Worm (Caenorhabditis elegans) whole organism, L1 larva: ENCODE results near the gene T25B9.8.
A peak's percentile ranks its signal among the peaks of the same experiment; 100 is the strongest.

Source experiments
- C34B4.2 ChIP-seq: sonication (generic microtip); optimal IDR thresholded peaks from 2 replicates; lab custom pipeline; 2017; ENCODE audit warnings: mild to moderate bottlenecking, missing genetic modification characterization, missing compliant biosample characterization
- Y116A8C.19 ChIP-seq: sonication (generic microtip); optimal IDR thresholded peaks from 2 replicates; lab custom pipeline; 2016; ENCODE audit warnings: missing compliant biosample characterization, missing genetic modification characterization, borderline replicate concordance
- aha-1 ChIP-seq: fragments of 150-350 bp; optimal IDR thresholded peaks from 2 replicates; lab custom pipeline; 2014; ENCODE audit warnings: missing biosample characterization, missing genetic modification characterization
- blmp-1 ChIP-seq: fragments of 150-350 bp; optimal IDR thresholded peaks from 2 replicates; lab custom pipeline; 2014; ENCODE audit warnings: missing biosample characterization, missing genetic modification characterization
- dpl-1 ChIP-seq, 3 experiments: fragments of 150-350 bp in 2 of 3; sonication (generic microtip) in 1 of 3; optimal IDR thresholded peaks; 2 replicates each; lab custom pipeline; 2014 to 2017; ENCODE audit warnings: missing biosample characterization in 3 of 3, missing genetic modification characterization in 3 of 3, missing genetic modification reagents in 3 of 3
- efl-1 ChIP-seq, 4 experiments: fragments of 150-350 bp; optimal IDR thresholded peaks in 3 of 4; peaks in 1 of 4; 1 replicate in 1 of 4; 2 replicates in 3 of 4; lab custom pipeline; 2014; ENCODE audit warnings: missing biosample characterization in 2 of 4, missing genetic modification characterization in 2 of 4, missing genetic modification reagents in 2 of 4
- efl-3 ChIP-seq: fragments of 200-800 bp; sonication (Bioruptor generic); optimal IDR thresholded peaks from 2 replicates; lab custom pipeline; 2018; ENCODE audit warnings: mild to moderate bottlenecking, missing genetic modification characterization, missing compliant biosample characterization
- egl-13 ChIP-seq: sonication (generic microtip); optimal IDR thresholded peaks from 2 replicates; lab custom pipeline; 2016; ENCODE audit warnings: missing genotype, missing genetic modification reagents, missing genetic modification characterization, missing compliant biosample characterization
- egl-27 ChIP-seq, 2 experiments: fragments of 150-350 bp in 1 of 2; sonication (generic microtip); optimal IDR thresholded peaks; 3 replicates each; lab custom pipeline; 2017 to 2018; ENCODE audit warnings: missing biosample characterization in 2 of 2, missing genetic modification characterization in 2 of 2, missing genetic modification reagents in 2 of 2
- elt-3 ChIP-seq, 6 experiments: fragments of 150-350 bp in 1 of 6; sonication (generic microtip); optimal IDR thresholded peaks; 2 replicates each; lab custom pipeline; 2017 to 2018; ENCODE audit warnings: missing biosample characterization in 6 of 6, missing genetic modification characterization in 6 of 6, inconsistent platforms in 1 of 6
- fkh-8 ChIP-seq: sonication (generic microtip); optimal IDR thresholded peaks from 2 replicates; lab custom pipeline; 2016; ENCODE audit warnings: mild to moderate bottlenecking, missing genetic modification characterization, missing compliant biosample characterization
- fos-1 ChIP-seq: fragments of 150-350 bp; optimal IDR thresholded peaks from 2 replicates; lab custom pipeline; 2014; ENCODE audit warnings: missing biosample characterization, missing genetic modification characterization
- hlh-17 ChIP-seq: fragments of 200-800 bp; sonication (Bioruptor generic); optimal IDR thresholded peaks from 2 replicates; lab custom pipeline; 2018; ENCODE audit warnings: missing genetic modification characterization, mild to moderate bottlenecking, missing compliant biosample characterization, moderate library complexity, borderline replicate concordance
- irx-1 ChIP-seq: sonication (generic microtip); optimal IDR thresholded peaks from 2 replicates; lab custom pipeline; 2016; ENCODE audit warnings: missing genetic modification characterization, missing compliant biosample characterization
- isw-1 ChIP-seq: fragments of 200-800 bp; sonication (Bioruptor generic); IDR thresholded peaks from 2 replicates; pipeline ENCODE4 v1.3.6; 2022; ENCODE audit warnings: missing genetic modification characterization, missing compliant biosample characterization
- jun-1 ChIP-seq: fragments of 150-350 bp; optimal IDR thresholded peaks from 2 replicates; lab custom pipeline; 2014; ENCODE audit warnings: missing biosample characterization, missing genetic modification reagents, missing genetic modification characterization
- lin-15B ChIP-seq: fragments of 150-350 bp; sonication (generic microtip); optimal IDR thresholded peaks from 3 replicates; lab custom pipeline; 2014; ENCODE audit warnings: missing biosample characterization, missing genetic modification characterization
- lin-35 ChIP-seq, 2 experiments: fragments of 150-350 bp; optimal IDR thresholded peaks; 2 replicates each; lab custom pipeline; 2014; ENCODE audit warnings: missing biosample characterization in 2 of 2, missing genetic modification characterization in 2 of 2, missing genetic modification reagents in 2 of 2
- lir-3 ChIP-seq: sonication (generic microtip); optimal IDR thresholded peaks from 2 replicates; lab custom pipeline; 2016; ENCODE audit warnings: mild to moderate bottlenecking, missing genetic modification characterization, moderate library complexity, missing compliant biosample characterization; ENCODE audit not compliant: poor library complexity
- mef-2 ChIP-seq: fragments of 150-350 bp; optimal IDR thresholded peaks from 2 replicates; lab custom pipeline; 2014; ENCODE audit warnings: missing biosample characterization, missing genetic modification characterization
- mep-1 ChIP-seq: fragments of 150-350 bp; optimal IDR thresholded peaks from 2 replicates; lab custom pipeline; 2014; ENCODE audit warnings: missing biosample characterization, missing genetic modification characterization
- nhr-11 ChIP-seq: fragments of 150-350 bp; optimal IDR thresholded peaks from 2 replicates; lab custom pipeline; 2014; ENCODE audit warnings: missing biosample characterization, missing genetic modification characterization
- nhr-12 ChIP-seq: sonication (generic microtip); optimal IDR thresholded peaks from 2 replicates; lab custom pipeline; 2017; ENCODE audit warnings: missing biosample characterization, missing genetic modification characterization
- nhr-237 ChIP-seq: fragments of 150-350 bp; optimal IDR thresholded peaks from 2 replicates; lab custom pipeline; 2014; ENCODE audit warnings: missing biosample characterization, missing genetic modification characterization
- nhr-28 ChIP-seq: fragments of 150-350 bp; optimal IDR thresholded peaks from 2 replicates; lab custom pipeline; 2014; ENCODE audit warnings: missing biosample characterization, missing genetic modification characterization
- nhr-47 ChIP-seq: sonication (generic microtip); optimal IDR thresholded peaks from 2 replicates; lab custom pipeline; 2016; ENCODE audit warnings: mild to moderate bottlenecking, missing genetic modification characterization, moderate library complexity, missing compliant biosample characterization
- nhr-71 ChIP-seq: sonication (generic microtip); optimal IDR thresholded peaks from 2 replicates; lab custom pipeline; 2016; ENCODE audit warnings: mild to moderate bottlenecking, missing genetic modification characterization, moderate library complexity, missing compliant biosample characterization
- nhr-85 ChIP-seq: sonication (generic microtip); peaks from one replicate; lab custom pipeline; 2016; ENCODE audit warnings: missing genetic modification characterization, inconsistent platforms, missing compliant biosample characterization
- nhr-90 ChIP-seq: sonication (generic microtip); optimal IDR thresholded peaks from 2 replicates; lab custom pipeline; 2016; ENCODE audit warnings: mild to moderate bottlenecking, missing genetic modification characterization, missing compliant biosample characterization; ENCODE audit not compliant: poor library complexity
- pqm-1 ChIP-seq: sonication (generic microtip); optimal IDR thresholded peaks from 3 replicates; lab custom pipeline; 2017; ENCODE audit warnings: missing biosample characterization, missing genetic modification characterization
- skn-1 ChIP-seq: fragments of 150-350 bp; optimal IDR thresholded peaks from 2 replicates; lab custom pipeline; 2014; ENCODE audit warnings: missing biosample characterization, missing genetic modification characterization
- snpc-4 ChIP-seq: fragments of 150-350 bp; optimal IDR thresholded peaks from 2 replicates; lab custom pipeline; 2014; ENCODE audit warnings: missing biosample characterization, missing genetic modification characterization
- sox-4 ChIP-seq: sonication (generic microtip); optimal IDR thresholded peaks from 2 replicates; lab custom pipeline; 2016; ENCODE audit warnings: missing genetic modification characterization, missing compliant biosample characterization
- tlp-1 ChIP-seq: fragments of 150-350 bp; optimal IDR thresholded peaks from 2 replicates; lab custom pipeline; 2014; ENCODE audit warnings: missing biosample characterization, missing genetic modification characterization
- xbp-1 ChIP-seq: sonication (generic microtip); optimal IDR thresholded peaks from 2 replicates; lab custom pipeline; 2016; ENCODE audit warnings: missing genetic modification characterization, missing compliant biosample characterization
- zag-1 ChIP-seq: fragments of 150-350 bp; optimal IDR thresholded peaks from 2 replicates; lab custom pipeline; 2014; ENCODE audit warnings: missing biosample characterization, missing genetic modification characterization
- ztf-11 ChIP-seq, 2 experiments: sonication (generic microtip); optimal IDR thresholded peaks; 2 replicates each; lab custom pipeline; 2016 to 2017; ENCODE audit warnings: missing genetic modification characterization in 2 of 2, missing biosample characterization in 1 of 2, missing compliant biosample characterization in 1 of 2
- ztf-4 ChIP-seq: fragments of 150-350 bp; optimal IDR thresholded peaks from 2 replicates; lab custom pipeline; 2014; ENCODE audit warnings: missing biosample characterization, missing genetic modification characterization

T25B9.8 gene

ce11 chrIV:10750041-10750440, 18.0 kb downstream of the T25B9.8 start, which contains the start of gene T25B9.1:
Gene T25B9.1, minus strand, starts transcription at chrIV:10750141.
- TF ChIP-seq nhr-11 (tag; lab: Kevin White, UChicago), result no peak
- peak in 1 of 6 experiments; percentile 80 for TF ChIP-seq elt-3 (tag; optimal IDR thresholded peaks at IDR 0.05; lab: Kevin White, UChicago)

DNA sequence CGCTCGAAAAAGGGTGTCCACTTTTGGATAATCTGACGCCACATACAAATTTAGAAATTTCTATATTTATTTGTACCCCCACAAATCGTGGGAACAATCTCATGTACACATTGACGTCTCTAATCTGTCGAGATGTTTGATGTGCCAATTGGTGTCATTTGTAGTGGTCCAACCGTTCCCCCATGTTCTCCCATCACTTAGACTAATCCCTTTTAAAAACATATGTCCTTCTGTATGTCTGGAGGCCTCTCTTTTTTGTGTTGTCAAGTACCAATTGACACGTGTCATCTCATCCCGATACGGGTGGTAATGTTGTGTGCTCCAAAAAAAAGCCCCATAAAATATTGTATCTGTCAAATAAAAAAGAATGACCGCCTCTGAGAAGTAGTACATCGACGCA, 22.7 kb downstream of the T25B9.8 start:
- TF ChIP-seq sox-4 (no peak), tlp-1 (tag; lab: Kevin White, UChicago) (no peak), xbp-1 (tag; lab: Kevin White, UChicago) (no peak), efl-3 (GFP tag; lab: Kevin White, UChicago) (no peak), skn-1 (tag; lab: Kevin White, UChicago) (no peak), nhr-11 (tag; lab: Kevin White, UChicago) (no peak), pqm-1 (no peak), egl-27 (tag; optimal IDR thresholded peaks at IDR 0.05; lab: Kevin White, UChicago) (no peak), nhr-28 (no peak), zag-1 (tag; lab: Kevin White, UChicago) (no peak), efl-1 (optimal IDR thresholded peaks at IDR 0.05; lab: Kevin White, UChicago) (no peak), efl-1 (GFP tag; optimal IDR thresholded peaks at IDR 0.05 in 1 of 2; lab: Kevin White, UChicago) (no peak), nhr-85 (tag; lab: Kevin White, UChicago) (no peak), isw-1 (GFP tag; lab: Robert Waterston, UW) (no peak)

DNA sequence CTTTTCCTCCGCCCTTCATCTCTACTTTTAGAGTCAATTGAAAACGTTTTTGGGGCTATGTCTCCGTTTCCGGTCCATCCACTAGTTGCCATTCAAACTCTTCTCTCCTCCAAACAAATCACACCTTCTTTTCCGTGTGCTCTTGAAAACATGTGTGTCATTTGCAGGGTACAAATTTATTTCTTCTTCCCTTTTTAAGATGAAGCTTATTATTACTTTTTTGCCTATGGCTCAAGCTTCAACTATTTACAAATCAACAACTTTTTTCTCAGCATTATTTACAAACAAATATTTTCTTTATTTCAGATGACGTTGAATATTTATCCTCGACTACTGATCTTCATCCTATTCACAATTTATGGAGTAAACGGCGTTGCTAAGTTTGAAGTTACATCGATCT, 23.5 kb downstream of the T25B9.8 start, which contains the start of gene T25B9.3:
Gene T25B9.3, plus strand, starts transcription at position 301 of the 400 bp plus-strand sequence.
- TF ChIP-seq efl-1 (optimal IDR thresholded peaks at IDR 0.05; lab: Kevin White, UChicago), result no peak
- peak in 1 of 2 experiments; percentile 44 for TF ChIP-seq efl-1 (GFP tag; optimal IDR thresholded peaks at IDR 0.05 in 1 of 2; lab: Kevin White, UChicago)
- TF ChIP-seq C34B4.2 (tag; lab: Kevin White, UChicago), result no peak

- no peak for TF ChIP-seq irx-1 (tag; lab: Kevin White, UChicago)
- no peak for TF ChIP-seq nhr-90 (tag; lab: Kevin White, UChicago)
- TF ChIP-seq ztf-11 (tag; optimal IDR thresholded peaks at IDR 0.05; lab: Kevin White, UChicago), result no peak
- TF ChIP-seq fkh-8, result no peak
Measured at ce11 chrIV:10738328-10738727, 29.7 kb downstream of the T25B9.8 start, which contains the start of gene ssp-34. Gene ssp-34, minus strand, starts transcription at chrIV:10738602.

ce11 chrIV:10737011-10737553, 30.9 kb downstream of the T25B9.8 start, which contains the start of gene grl-21:
Gene grl-21, plus strand, starts transcription at chrIV:10737474.
- no peak for TF ChIP-seq nhr-85 (tag; lab: Kevin White, UChicago)
- no peak for TF ChIP-seq dpl-1 (GFP tag; optimal IDR thresholded peaks at IDR 0.05; lab: Kevin White, UChicago)
- TF ChIP-seq lin-15B (tag; lab: Kevin White, UChicago), result no peak
- no peak for TF ChIP-seq ztf-11 (tag; optimal IDR thresholded peaks at IDR 0.05; lab: Kevin White, UChicago)
- no peak for TF ChIP-seq mep-1 (tag; lab: Kevin White, UChicago)
- no peak for TF ChIP-seq lin-35 (GFP tag; optimal IDR thresholded peaks at IDR 0.05; lab: Kevin White, UChicago)
- no peak for TF ChIP-seq lir-3 (tag; lab: Kevin White, UChicago)
- no peak for TF ChIP-seq nhr-71 (tag; lab: Kevin White, UChicago)
- TF ChIP-seq nhr-12 (tag; lab: Kevin White, UChicago), result no peak
- no peak for TF ChIP-seq fos-1 (tag; lab: Kevin White, UChicago)
- TF ChIP-seq Y116A8C.19, result no peak

DNA sequence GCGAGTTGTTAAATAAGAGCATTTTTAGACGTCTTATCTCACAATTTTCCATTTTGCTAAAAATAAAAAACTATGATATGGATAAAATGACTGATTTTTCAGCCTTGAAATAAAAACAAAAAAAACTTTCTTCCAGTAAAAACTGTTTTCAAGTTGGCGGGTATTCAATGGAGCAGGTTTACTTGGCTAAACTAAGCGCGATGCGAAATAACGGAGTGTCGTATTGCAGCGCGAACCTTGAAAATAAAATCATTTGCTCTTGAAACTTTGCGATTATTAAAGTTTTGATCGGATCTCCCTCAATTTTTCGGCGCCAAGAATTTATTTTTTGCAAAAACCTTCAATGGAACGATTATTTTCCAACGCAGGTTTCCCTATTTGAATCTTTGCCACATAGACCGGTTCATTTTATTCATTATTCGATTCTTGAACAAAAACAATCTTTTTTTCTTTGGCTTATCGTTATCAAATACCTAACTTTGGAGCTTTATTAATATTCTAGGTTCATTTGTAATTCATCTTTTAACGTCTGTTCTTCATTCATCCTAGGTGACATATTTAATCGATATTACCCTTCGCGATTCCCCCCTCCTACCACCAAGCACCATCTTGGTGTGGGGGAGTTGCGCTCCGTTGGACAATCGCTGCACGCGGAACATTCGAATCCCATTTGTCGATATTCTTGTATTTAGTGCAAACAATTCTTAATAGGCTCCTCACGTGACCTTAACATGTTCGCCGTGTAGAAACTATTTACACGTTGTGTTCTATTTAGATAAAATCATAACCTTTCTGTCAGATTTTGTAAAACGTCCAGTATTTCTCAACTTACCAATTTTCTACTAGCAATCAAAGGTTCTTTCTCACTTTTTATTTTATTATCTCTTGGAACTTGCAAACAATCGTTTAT, 33.2 kb downstream of the T25B9.8 start, which contains the start of the genes orc-5 and cyb-1:
Gene orc-5, minus strand, starts transcription at position 62 of the 910 bp plus-strand sequence.
Gene cyb-1, plus strand, starts transcription at position 690 of the 910 bp plus-strand sequence.
- TF ChIP-seq lir-3 (tag; lab: Kevin White, UChicago) (peak; percentile 55), nhr-47 (tag; lab: Kevin White, UChicago) (peak; percentile 88), fos-1 (tag; lab: Kevin White, UChicago) (peak; percentile 34), egl-13 (tag; lab: Kevin White, UChicago) (peak; percentile 20), lin-35 (GFP tag; optimal IDR thresholded peaks at IDR 0.05; lab: Kevin White, UChicago) (peak; percentile 97 to 99), ztf-4 (tag; lab: Kevin White, UChicago) (no peak), nhr-237 (tag; lab: Kevin White, UChicago) (no peak), efl-1 (optimal IDR thresholded peaks at IDR 0.05; lab: Kevin White, UChicago) (peak; percentile 94 to 98), efl-1 (GFP tag; optimal IDR thresholded peaks at IDR 0.05 in 1 of 2; lab: Kevin White, UChicago) (peak; percentile 98 to 100), jun-1 (tag; lab: Kevin White, UChicago) (peak; percentile 58), snpc-4 (tag; lab: Kevin White, UChicago) (peak; percentile 53), dpl-1 (GFP tag; optimal IDR thresholded peaks at IDR 0.05; lab: Kevin White, UChicago) (peak; percentile 97 to 98 (median 97)), lin-15B (tag; lab: Kevin White, UChicago) (peak; percentile 95), hlh-17 (GFP tag; lab: Kevin White, UChicago) (no peak), blmp-1 (tag; lab: Kevin White, UChicago) (peak; percentile 87), mef-2 (tag; lab: Kevin White, UChicago) (no peak), nhr-85 (tag; lab: Kevin White, UChicago) (peak; percentile 79), aha-1 (peak; percentile 10)
